Fruit fly (Drosophila melanogaster): Measurements from ENCODE around the gene eIF3g1.

The eIF3g1 gene

DNA sequence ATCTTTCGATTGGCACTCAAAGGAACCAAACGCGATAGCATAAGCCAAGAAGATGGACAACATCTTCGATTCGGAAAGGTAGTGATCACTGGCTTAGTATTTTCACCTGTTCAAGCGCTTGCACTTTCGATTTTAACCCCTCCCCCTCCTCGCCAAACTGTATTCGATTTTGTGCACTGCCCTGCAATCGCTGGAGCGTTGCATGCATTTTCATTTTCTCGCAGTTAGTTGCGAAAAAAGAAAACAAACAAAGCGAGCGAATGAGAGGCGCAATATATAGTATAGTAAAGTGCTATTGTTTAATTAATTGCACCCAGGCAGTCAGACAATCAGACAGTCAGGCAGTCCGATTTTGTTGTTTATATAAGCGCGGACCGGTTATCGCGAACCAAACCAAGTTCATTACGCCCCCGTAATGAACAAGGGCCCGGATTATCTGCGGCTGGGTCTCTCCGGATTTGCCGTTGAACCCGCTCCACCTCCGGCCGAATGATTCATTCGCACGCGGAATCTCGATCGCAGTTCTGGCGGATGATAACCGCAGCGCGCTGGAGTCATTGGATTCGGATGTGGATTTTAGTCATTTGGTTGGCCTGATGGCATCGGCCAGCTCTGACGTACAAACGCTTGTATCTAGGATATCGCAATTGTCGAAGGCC, 16.9 kb downstream of the eIF3g1 start:
- no peak for TF ChIP-seq CTCF (GFP tag; optimal IDR thresholded peaks at IDR 0.05)
- TF ChIP-seq croc (GFP tag; conservative IDR thresholded peaks at IDR 0.05), result no peak
- no peak for TF ChIP-seq CG17912 (GFP tag; optimal IDR thresholded peaks at IDR 0.05)
- TF ChIP-seq CG9727 (GFP tag; optimal IDR thresholded peaks at IDR 0.05), result no peak
- TF ChIP-seq CG10543 (GFP tag; optimal IDR thresholded peaks at IDR 0.05), result no peak
- TF ChIP-seq Dad (GFP tag; optimal IDR thresholded peaks at IDR 0.05), result no peak
- TF ChIP-seq chinmo (GFP tag; IDR thresholded peaks at IDR 0.05; ENCODE audit: partially characterized antibody), result 0 out of 4 replicates have a peak, but pooled peaks have one; percentile 23

DNA sequence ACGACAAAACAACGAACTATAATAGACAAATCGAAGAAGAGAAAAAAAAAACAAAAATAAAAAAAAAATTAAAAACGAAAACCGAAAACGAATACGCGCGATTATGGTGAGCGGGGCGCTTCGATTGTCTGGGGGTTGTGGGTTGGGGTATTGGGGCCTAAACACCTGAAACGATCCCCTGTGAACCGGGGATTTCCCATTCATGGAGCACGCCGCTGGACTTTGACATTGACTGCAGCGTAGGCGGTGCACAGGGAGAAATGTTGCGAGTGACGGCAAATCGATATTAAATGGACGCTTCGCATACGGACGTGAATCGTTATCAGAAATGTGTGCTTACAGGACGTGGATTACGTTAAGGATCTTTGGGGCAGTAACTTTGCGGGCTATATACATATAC, 17.9 kb downstream of the eIF3g1 start:
- TF ChIP-seq fd3F (GFP tag; optimal IDR thresholded peaks at IDR 0.05), result no peak
- no peak for TF ChIP-seq org-1 (GFP tag; optimal IDR thresholded peaks at IDR 0.05)
- no peak for TF ChIP-seq CG7372 (GFP tag; IDR thresholded peaks at IDR 0.05)
- no peak for TF ChIP-seq Awh (GFP tag; IDR thresholded peaks at IDR 0.05)
- no peak for TF ChIP-seq CG9609 (GFP tag; optimal IDR thresholded peaks at IDR 0.05)
- no peak for TF ChIP-seq CG10462 (GFP tag; optimal IDR thresholded peaks at IDR 0.05)
- TF ChIP-seq Max (GFP tag; optimal IDR thresholded peaks at IDR 0.05), result no peak
- peak; percentile 66 for TF ChIP-seq nom (GFP tag; optimal IDR thresholded peaks at IDR 0.05)

DNA sequence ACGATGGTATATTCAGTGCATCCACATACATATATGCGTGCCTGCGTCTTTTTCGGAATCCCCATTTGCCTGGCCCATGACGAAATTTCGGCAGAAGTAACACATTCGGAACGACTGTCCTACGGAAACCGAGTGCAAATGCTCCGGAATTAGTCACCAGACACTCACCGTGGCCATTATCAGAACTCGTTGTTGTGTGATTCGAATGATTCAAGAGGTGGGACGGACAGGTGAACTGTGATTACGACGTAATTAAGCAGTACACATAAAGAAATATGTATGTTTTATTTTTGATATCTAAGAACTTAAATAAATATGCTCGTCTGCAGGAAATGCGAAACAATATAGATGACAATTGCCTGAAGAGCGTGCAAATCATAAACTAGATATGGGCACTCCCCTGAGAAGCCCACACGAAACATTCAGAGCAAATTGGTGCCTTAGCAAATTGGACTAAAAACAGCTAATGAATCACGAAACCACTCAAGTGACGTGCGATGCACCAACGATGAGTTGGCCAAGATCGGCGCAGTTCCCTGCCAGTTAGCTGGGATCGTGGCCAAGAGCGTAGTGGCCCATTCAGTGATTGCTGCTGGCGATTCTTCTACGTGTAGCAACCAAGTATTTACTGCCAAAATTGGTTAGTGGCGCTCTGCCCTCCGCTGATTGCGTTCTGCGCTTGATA, 18.7 kb downstream of the eIF3g1 start:
- TF ChIP-seq hkb (optimal IDR thresholded peaks at IDR 0.05) (no peak), hkb (GFP tag; IDR thresholded peaks at IDR 0.05) (peak; percentile 29; the same call in 1 of the 2 replicates), ase (GFP tag; IDR thresholded peaks at IDR 0.05) (no peak), dan (GFP tag; IDR thresholded peaks at IDR 0.05) (no peak), Sox100B (GFP tag; optimal IDR thresholded peaks at IDR 0.05) (peak; percentile 24), knrl (GFP tag; IDR thresholded peaks at IDR 0.05; ENCODE audit: partially characterized antibody) (no peak), Myb (GFP tag; optimal IDR thresholded peaks at IDR 0.05) (no peak), esg (GFP tag; conservative IDR thresholded peaks at IDR 0.05) (0 out of 2 replicates have a peak, but pooled peaks have one; percentile 16), vvl (GFP tag; IDR thresholded peaks at IDR 0.05) (no peak), CG8924 (tag; optimal IDR thresholded peaks at IDR 0.05) (peak; percentile 37), lab (GFP tag; optimal IDR thresholded peaks at IDR 0.05) (peak; percentile 68), CG12071 (GFP tag; optimal IDR thresholded peaks at IDR 0.05) (no peak), CG30403 (GFP tag; optimal IDR thresholded peaks at IDR 0.05) (peak; percentile 45), ci (GFP tag; IDR thresholded peaks at IDR 0.05) (no peak), Blimp-1 (GFP tag; optimal IDR thresholded peaks at IDR 0.05) (no peak), fd3F (GFP tag; optimal IDR thresholded peaks at IDR 0.05) (peak; percentile 27), CG12391 (tag; optimal IDR thresholded peaks at IDR 0.05) (peak; percentile 28), sug (tag; optimal IDR thresholded peaks at IDR 0.05) (peak; percentile 75), Abd-B (GFP tag; optimal IDR thresholded peaks at IDR 0.05) (no peak), CG32532 (GFP tag; IDR thresholded peaks at IDR 0.05) (peak; percentile 44; the same call in 1 of the 2 replicates), Eip74EF (GFP tag; optimal IDR thresholded peaks at IDR 0.05) (no peak), CG14860 (GFP tag; IDR thresholded peaks at IDR 0.05; ENCODE audit: partially characterized antibody) (no peak), CG17359 (tag; optimal IDR thresholded peaks at IDR 0.05) (peak; percentile 16), zfh1 (GFP tag; IDR thresholded peaks at IDR 0.05) (no peak), insv (GFP tag; optimal IDR thresholded peaks at IDR 0.05) (no peak), CG7357 (GFP tag; IDR thresholded peaks at IDR 0.05) (no peak), CG13287 (GFP tag; IDR thresholded peaks at IDR 0.05; ENCODE audit: partially characterized antibody) (no peak), Dip2 (GFP tag; IDR thresholded peaks at IDR 0.05) (no peak), CG43689 (GFP tag; IDR thresholded peaks at IDR 0.05) (no peak), croc (GFP tag; conservative IDR thresholded peaks at IDR 0.05) (no peak), CG2712 (tag; optimal IDR thresholded peaks at IDR 0.05) (peak; percentile 14), CG7556 (GFP tag; optimal IDR thresholded peaks at IDR 0.05) (peak; percentile 59), pho (GFP tag; optimal IDR thresholded peaks at IDR 0.05) (no peak)
